Worm (Caenorhabditis elegans) whole organism, mixed stage, embryonic: ENCODE measurements around the gene srlf-18.
A peak's percentile ranks its signal among the peaks of the same experiment; 100 is the strongest.

Experiments used
- ces-1 ChIP-seq: fragments of 150-350 bp; optimal IDR thresholded peaks from 2 replicates; lab custom pipeline; 2014; ENCODE audit warnings: missing biosample characterization, missing genetic modification reagents, missing genetic modification characterization
- elt-1 ChIP-seq: sonication (generic microtip); optimal IDR thresholded peaks from 2 replicates; lab custom pipeline; 2017; ENCODE audit warnings: missing genetic modification characterization, mild to moderate bottlenecking, missing compliant biosample characterization, antibody characterized with exemption, moderate library complexity, borderline replicate concordance; ENCODE audit not compliant: insufficient read depth
- elt-3 ChIP-seq: fragments of 150-350 bp; optimal IDR thresholded peaks from 2 replicates; lab custom pipeline; 2014; ENCODE audit warnings: missing biosample characterization, missing genetic modification characterization
- flh-1 ChIP-seq: fragments of 200-800 bp; sonication (Bioruptor generic); optimal IDR thresholded peaks from 2 replicates; lab custom pipeline; 2018; ENCODE audit warnings: mild to moderate bottlenecking, missing genetic modification characterization, moderate library complexity, missing compliant biosample characterization
- lin-13 ChIP-seq: fragments of 150-350 bp; optimal IDR thresholded peaks from 2 replicates; lab custom pipeline; 2014; ENCODE audit warnings: missing biosample characterization, missing genetic modification characterization
- lsy-2 ChIP-seq: fragments of 150-350 bp; optimal IDR thresholded peaks from 2 replicates; lab custom pipeline; 2014; ENCODE audit warnings: missing biosample characterization, missing genetic modification characterization
- mep-1 ChIP-seq: fragments of 150-350 bp; optimal IDR thresholded peaks from 2 replicates; lab custom pipeline; 2017; ENCODE audit warnings: missing biosample characterization, missing genetic modification reagents, missing genetic modification characterization, inconsistent platforms
- nhr-76 ChIP-seq: sonication (generic microtip); optimal IDR thresholded peaks from 2 replicates; lab custom pipeline; 2017; ENCODE audit warnings: missing biosample characterization, missing genetic modification characterization
- pha-4 ChIP-seq: fragments of 150-350 bp; optimal IDR thresholded peaks from 2 replicates; lab custom pipeline; 2018; ENCODE audit warnings: missing biosample characterization, missing genetic modification reagents, missing genetic modification characterization
- snpc-4 ChIP-seq: fragments of 150-350 bp; optimal IDR thresholded peaks from 2 replicates; lab custom pipeline; 2014; ENCODE audit warnings: missing biosample characterization, missing genetic modification characterization
- unc-62 ChIP-seq: fragments of 150-350 bp; optimal IDR thresholded peaks from 2 replicates; lab custom pipeline; 2014; ENCODE audit warnings: missing biosample characterization, missing genetic modification reagents, missing genetic modification characterization
- ztf-11 ChIP-seq: fragments of 150-350 bp; optimal IDR thresholded peaks from 2 replicates; lab custom pipeline; 2014; ENCODE audit warnings: missing biosample characterization, missing genetic modification characterization

DNA sequence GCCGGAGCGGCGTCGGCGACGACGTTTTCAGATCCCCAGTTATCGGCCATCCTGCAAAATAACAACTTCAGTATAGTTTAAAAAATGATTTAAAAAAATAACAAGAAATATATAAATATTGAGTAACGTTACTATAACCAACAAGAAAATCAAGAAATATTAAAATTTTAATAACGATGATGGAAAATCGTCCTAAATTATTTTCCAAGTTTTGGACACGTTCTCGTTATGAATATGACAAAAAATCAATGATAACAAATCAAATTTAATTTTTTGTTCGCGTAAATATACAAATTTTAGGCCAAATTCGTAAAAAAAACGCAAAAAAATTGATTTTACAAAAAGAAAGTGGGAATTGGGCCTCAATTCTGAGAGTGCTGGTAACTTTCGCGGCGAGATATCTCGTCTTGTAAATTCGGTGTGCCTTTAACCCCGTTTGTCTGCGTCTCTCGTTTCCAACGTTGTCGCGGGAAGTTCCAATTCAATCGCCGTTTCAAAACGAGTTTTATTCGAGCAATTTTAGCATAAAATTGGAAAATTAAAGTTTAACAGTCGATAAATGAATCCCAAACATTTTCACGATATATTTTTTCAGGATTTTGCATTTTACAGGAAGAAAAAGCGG, 9.8 kb upstream of the srlf-18 start, which contains the start of gene rps-5:
- TF ChIP-seq unc-62 (GFP tag; lab: Kevin White, UChicago) (no peak), lin-13 (tag; lab: Kevin White, UChicago) (peak; percentile 58), nhr-76 (tag; lab: Kevin White, UChicago) (no peak), mep-1 (tag; lab: Kevin White, UChicago) (peak; percentile 41), snpc-4 (tag; lab: Kevin White, UChicago) (no peak), ztf-11 (tag; lab: Kevin White, UChicago) (no peak), elt-1 (tag; lab: Kevin White, UChicago) (no peak), lsy-2 (peak; percentile 76), pha-4 (peak; percentile 41), flh-1 (GFP tag; lab: Kevin White, UChicago) (no peak), ces-1 (GFP tag; lab: Kevin White, UChicago) (peak; percentile 82), elt-3 (tag; lab: Kevin White, UChicago) (no peak)
